Worm (Caenorhabditis elegans) whole organism, L3 larva: ENCODE measurements around the gene Y102A5C.40.

Experiments
- R02D3.7 ChIP-seq: fragments of 150-350 bp; optimal IDR thresholded peaks from 2 replicates; lab custom pipeline; 2014; ENCODE audit warnings: missing biosample characterization, missing genetic modification characterization
- aly-2 ChIP-seq: fragments of 150-350 bp; optimal IDR thresholded peaks from 2 replicates; lab custom pipeline; 2014; ENCODE audit warnings: missing biosample characterization, missing genetic modification characterization
- ama-1 ChIP-seq: fragments of 150-350 bp; optimal IDR thresholded peaks from 2 replicates; lab custom pipeline; 2018
- ceh-16 ChIP-seq: sonication (generic microtip); optimal IDR thresholded peaks from 2 replicates; lab custom pipeline; 2017; ENCODE audit warnings: missing biosample characterization, missing genetic modification characterization
- ceh-28 ChIP-seq: fragments of 150-350 bp; optimal IDR thresholded peaks from 2 replicates; lab custom pipeline; 2014; ENCODE audit warnings: missing biosample characterization, missing genetic modification reagents, missing genetic modification characterization
- ceh-82 ChIP-seq: fragments of 150-350 bp; optimal IDR thresholded peaks from 2 replicates; lab custom pipeline; 2014; ENCODE audit warnings: missing biosample characterization, missing genetic modification characterization
- ceh-9 ChIP-seq: sonication (generic microtip); optimal IDR thresholded peaks from 2 replicates; lab custom pipeline; 2018; ENCODE audit warnings: missing biosample characterization, missing genetic modification characterization
- egl-27 ChIP-seq: sonication (generic microtip); optimal IDR thresholded peaks from 4 replicates; lab custom pipeline; 2017; ENCODE audit warnings: missing biosample characterization, missing genetic modification reagents, missing genetic modification characterization
- egl-5 ChIP-seq: fragments of 150-350 bp; optimal IDR thresholded peaks from 2 replicates; lab custom pipeline; 2017; ENCODE audit warnings: missing biosample characterization, missing genetic modification reagents, missing genetic modification characterization, inconsistent platforms
- elt-1 ChIP-seq: fragments of 150-350 bp; optimal IDR thresholded peaks from 2 replicates; lab custom pipeline; 2014; ENCODE audit warnings: missing biosample characterization, missing genetic modification characterization
- elt-3 ChIP-seq, 3 experiments: fragments of 150-350 bp in 1 of 3; sonication (generic microtip) in 2 of 3; optimal IDR thresholded peaks; 2 replicates in 2 of 3; 4 replicates in 1 of 3; lab custom pipeline; 2014 to 2017; ENCODE audit warnings: missing biosample characterization in 3 of 3, missing genetic modification characterization in 3 of 3
- eor-1 ChIP-seq, 2 experiments: fragments of 150-350 bp; optimal IDR thresholded peaks; 2 replicates each; lab custom pipeline; 2014 to 2018; ENCODE audit warnings: missing biosample characterization in 2 of 2, missing genetic modification characterization in 2 of 2
- fkh-10 ChIP-seq: sonication (generic microtip); optimal IDR thresholded peaks from 2 replicates; lab custom pipeline; 2017; ENCODE audit warnings: missing biosample characterization, missing genetic modification reagents, missing genetic modification characterization
- fkh-2 ChIP-seq: fragments of 150-350 bp; optimal IDR thresholded peaks from 2 replicates; lab custom pipeline; 2014; ENCODE audit warnings: missing biosample characterization, missing genetic modification reagents, missing genetic modification characterization
- fos-1 ChIP-seq: fragments of 150-350 bp; optimal IDR thresholded peaks from 2 replicates; lab custom pipeline; 2014; ENCODE audit warnings: missing biosample characterization, missing genetic modification characterization
- hmg-11 ChIP-seq: sonication (generic microtip); optimal IDR thresholded peaks from 2 replicates; lab custom pipeline; 2016; ENCODE audit warnings: missing genetic modification characterization, missing compliant biosample characterization
- jun-1 ChIP-seq: fragments of 150-350 bp; optimal IDR thresholded peaks from 2 replicates; lab custom pipeline; 2014; ENCODE audit warnings: missing biosample characterization, missing genetic modification reagents, missing genetic modification characterization
- lin-15B ChIP-seq: fragments of 150-350 bp; optimal IDR thresholded peaks from 2 replicates; lab custom pipeline; 2014; ENCODE audit warnings: missing biosample characterization, missing genetic modification characterization
- lin-39 ChIP-seq: fragments of 150-350 bp; optimal IDR thresholded peaks from 2 replicates; lab custom pipeline; 2018; ENCODE audit warnings: missing biosample characterization, missing genetic modification reagents, missing genetic modification characterization
- lsy-12 ChIP-seq: sonication (generic microtip); optimal IDR thresholded peaks from 2 replicates; lab custom pipeline; 2016; ENCODE audit warnings: mild to moderate bottlenecking, missing genetic modification characterization, missing compliant biosample characterization
- mdl-1 ChIP-seq: fragments of 150-350 bp; optimal IDR thresholded peaks from 2 replicates; lab custom pipeline; 2014; ENCODE audit warnings: missing biosample characterization, missing genetic modification characterization
- mml-1 ChIP-seq: fragments of 150-350 bp; sonication (generic microtip); optimal IDR thresholded peaks from 3 replicates; lab custom pipeline; 2014; ENCODE audit warnings: missing biosample characterization, missing genetic modification characterization
- nfya-1 ChIP-seq: sonication (generic microtip); optimal IDR thresholded peaks from 2 replicates; lab custom pipeline; 2017; ENCODE audit warnings: missing genetic modification characterization, mild to moderate bottlenecking, missing compliant biosample characterization, antibody characterized with exemption, moderate library complexity; ENCODE audit not compliant: insufficient read depth
- nhr-11 ChIP-seq: fragments of 150-350 bp; optimal IDR thresholded peaks from 2 replicates; lab custom pipeline; 2014; ENCODE audit warnings: missing biosample characterization, missing genetic modification characterization
- nhr-237 ChIP-seq: fragments of 150-350 bp; optimal IDR thresholded peaks from 2 replicates; lab custom pipeline; 2014; ENCODE audit warnings: missing biosample characterization, missing genetic modification characterization
- nhr-28 ChIP-seq: fragments of 150-350 bp; optimal IDR thresholded peaks from 2 replicates; lab custom pipeline; 2014; ENCODE audit warnings: missing biosample characterization, missing genetic modification characterization
- nhr-43 ChIP-seq: sonication (generic microtip); optimal IDR thresholded peaks from 2 replicates; lab custom pipeline; 2016; ENCODE audit warnings: mild to moderate bottlenecking, missing genetic modification characterization, missing compliant biosample characterization; ENCODE audit not compliant: poor library complexity, severe bottlenecking
- nhr-67 ChIP-seq: fragments of 150-350 bp; optimal IDR thresholded peaks from 2 replicates; lab custom pipeline; 2014; ENCODE audit warnings: missing biosample characterization, missing genetic modification characterization
- pqm-1 ChIP-seq: fragments of 150-350 bp; optimal IDR thresholded peaks from 2 replicates; lab custom pipeline; 2017; ENCODE audit warnings: missing biosample characterization, missing genetic modification characterization, inconsistent platforms
- sea-2 ChIP-seq: fragments of 150-350 bp; sonication (generic microtip); optimal IDR thresholded peaks from 4 replicates; lab custom pipeline; 2014; ENCODE audit warnings: missing biosample characterization, missing genetic modification reagents, missing genetic modification characterization
- skn-1 ChIP-seq: fragments of 150-350 bp; optimal IDR thresholded peaks from 2 replicates; lab custom pipeline; 2014; ENCODE audit warnings: missing biosample characterization, missing genetic modification characterization
- snpc-4 ChIP-seq: fragments of 150-350 bp; optimal IDR thresholded peaks from 2 replicates; lab custom pipeline; 2014; ENCODE audit warnings: missing biosample characterization, missing genetic modification characterization
- tbx-2 ChIP-seq: sonication (generic microtip); optimal IDR thresholded peaks from 2 replicates; lab custom pipeline; 2016; ENCODE audit warnings: mild to moderate bottlenecking, missing genetic modification characterization, missing compliant biosample characterization
- zag-1 ChIP-seq: fragments of 150-350 bp; optimal IDR thresholded peaks from 2 replicates; lab custom pipeline; 2014; ENCODE audit warnings: missing biosample characterization, missing genetic modification characterization
- ztf-11 ChIP-seq: fragments of 150-350 bp; optimal IDR thresholded peaks from 2 replicates; lab custom pipeline; 2014; ENCODE audit warnings: missing biosample characterization, missing genetic modification characterization
- ztf-4 ChIP-seq: fragments of 150-350 bp; optimal IDR thresholded peaks from 2 replicates; lab custom pipeline; 2014; ENCODE audit warnings: missing biosample characterization, missing genetic modification characterization

Y102A5C.40 gene

DNA sequence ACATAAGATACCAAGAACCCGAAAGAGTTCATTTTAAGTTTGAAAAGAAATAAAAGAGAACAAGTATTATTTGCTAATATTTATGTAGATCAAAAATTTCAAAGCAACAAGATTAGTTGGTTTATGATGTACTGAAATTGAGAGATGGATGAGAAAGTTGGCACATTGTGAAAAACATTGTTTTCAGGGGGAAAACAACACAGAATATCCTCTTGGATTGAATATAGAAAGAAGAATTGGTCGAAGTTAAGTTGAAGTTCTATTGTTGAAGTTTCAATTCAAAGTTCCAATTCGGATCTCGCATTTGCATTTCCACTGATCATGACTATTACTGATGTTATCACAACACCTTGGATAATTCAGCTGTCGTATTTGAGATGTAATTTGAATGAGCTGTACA, 13.7 kb upstream of the Y102A5C.40 start:
- TF ChIP-seq nfya-1 (tag; lab: Kevin White, UChicago) (no peak), lin-15B (no peak), fos-1 (tag; lab: Kevin White, UChicago) (no peak), fkh-10 (GFP tag; lab: Kevin White, UChicago) (no peak), skn-1 (tag; lab: Kevin White, UChicago) (no peak), nhr-237 (no peak), snpc-4 (tag; lab: Kevin White, UChicago) (no peak), hmg-11 (tag; lab: Kevin White, UChicago) (no peak), ceh-16 (tag; lab: Kevin White, UChicago) (no peak)

DNA sequence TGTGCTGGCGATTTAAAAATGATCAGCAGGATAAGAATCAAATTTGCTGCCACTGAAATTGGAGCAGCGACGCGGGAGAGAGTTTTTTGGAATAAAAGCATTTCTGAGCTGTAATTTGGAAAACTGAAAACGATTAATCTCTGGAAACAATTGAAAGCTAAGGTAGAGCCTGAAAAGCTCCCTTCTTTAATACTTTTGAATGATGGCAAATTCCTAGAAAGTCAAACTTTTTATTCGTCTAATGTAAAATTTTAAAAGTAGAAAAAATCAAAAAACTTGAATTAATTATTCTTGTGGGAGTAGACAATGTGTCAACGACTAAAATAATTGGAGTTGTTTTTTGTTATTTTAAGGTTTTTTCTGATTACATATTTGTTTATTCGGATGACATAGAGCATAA, 13.3 kb upstream of the Y102A5C.40 start, which contains the start of gene str-217:
TSS of gene str-217 (minus strand) at position 101 of the 400 bp plus-strand sequence.
- no peak for TF ChIP-seq ceh-16 (tag; lab: Kevin White, UChicago)
- no peak for TF ChIP-seq nhr-237
- no peak for TF ChIP-seq nhr-11 (tag; lab: Kevin White, UChicago)
- no peak for TF ChIP-seq ama-1 (lab: Kevin White, UChicago)
- TF ChIP-seq ceh-9 (tag; lab: Kevin White, UChicago) = no peak
- TF ChIP-seq ceh-82 (tag; lab: Kevin White, UChicago) = no peak
- TF ChIP-seq ztf-11 = no peak
- no peak for TF ChIP-seq nfya-1 (tag; lab: Kevin White, UChicago)
- no peak for TF ChIP-seq zag-1 (tag; lab: Kevin White, UChicago)
- TF ChIP-seq egl-5 (tag; lab: Kevin White, UChicago) = no peak
- TF ChIP-seq lin-15B = no peak
- TF ChIP-seq eor-1 (tag; optimal IDR thresholded peaks at IDR 0.05; lab: Kevin White, UChicago) = no peak

DNA sequence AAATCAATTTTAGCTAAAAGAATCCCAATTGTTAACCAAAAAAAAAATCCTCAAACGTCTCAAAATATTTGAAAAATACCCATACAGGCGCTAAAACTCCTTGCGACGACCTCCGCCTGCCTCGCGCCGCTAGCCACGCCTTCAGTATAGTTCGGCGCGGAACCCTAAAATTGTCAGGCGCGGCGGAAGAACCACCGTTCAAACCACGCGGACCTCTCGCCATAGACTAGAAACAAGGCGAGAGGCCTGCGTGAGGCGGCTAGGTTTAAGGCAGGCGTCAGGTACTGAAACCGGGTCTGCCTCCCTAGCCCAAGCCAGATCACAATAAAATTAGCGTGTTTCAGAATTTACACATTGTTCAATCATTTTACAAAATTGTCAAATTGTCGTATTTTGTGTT, 5.4 kb upstream of the Y102A5C.40 start:
- TF ChIP-seq aly-2 (tag; lab: Kevin White, UChicago) (no peak), ceh-9 (tag; lab: Kevin White, UChicago) (no peak), jun-1 (no peak), ceh-82 (tag; lab: Kevin White, UChicago) (no peak), nhr-67 (tag; lab: Kevin White, UChicago) (no peak), lsy-12 (no peak), nhr-28 (no peak), egl-27 (tag; lab: Kevin White, UChicago) (no peak)

DNA sequence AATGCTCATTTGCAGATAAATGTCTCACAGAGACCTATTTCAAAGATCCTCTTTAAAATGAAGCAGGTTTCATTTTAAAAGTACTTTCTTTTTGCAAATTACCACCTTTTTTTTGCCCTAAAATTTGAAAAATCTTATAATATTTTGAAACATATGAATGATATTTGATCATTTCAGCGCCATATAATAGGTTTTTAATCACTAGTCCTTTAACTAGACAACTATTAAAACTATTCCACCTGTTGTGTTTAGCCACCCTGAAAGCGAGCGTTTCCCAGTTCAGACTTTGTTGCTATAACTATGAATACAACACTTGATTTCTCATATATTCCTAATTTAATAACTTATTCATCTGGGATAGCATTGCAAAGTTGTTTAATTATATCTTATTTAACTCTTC, 4.8 kb upstream of the Y102A5C.40 start, which contains the start of gene srz-95:
TSS of gene srz-95 (plus strand) at position 301 of the 400 bp plus-strand sequence.
- TF ChIP-seq ceh-82 (tag; lab: Kevin White, UChicago) (no peak), nhr-11 (tag; lab: Kevin White, UChicago) (no peak), elt-1 (tag; lab: Kevin White, UChicago) (no peak), nhr-43 (tag; lab: Kevin White, UChicago) (no peak), snpc-4 (tag; lab: Kevin White, UChicago) (no peak), jun-1 (no peak)

DNA sequence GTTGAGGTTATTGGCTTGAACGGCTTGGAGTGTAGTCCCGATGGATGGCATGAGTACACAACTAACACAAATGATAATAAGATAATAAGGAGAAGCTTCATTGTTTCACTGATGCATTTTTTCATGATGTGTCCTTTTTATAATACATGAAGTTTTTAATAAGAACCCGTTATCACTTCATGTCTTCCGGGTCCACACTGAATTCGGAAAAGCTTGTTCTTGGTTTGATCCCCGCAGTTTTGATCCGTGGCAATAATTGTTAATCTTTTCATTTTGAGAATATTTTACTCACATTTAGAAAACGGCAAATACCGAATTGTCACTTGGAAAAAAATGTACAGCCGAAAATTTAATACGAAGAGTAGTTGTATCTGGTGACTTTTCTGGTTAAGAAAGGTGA, 1.7 kb upstream of the Y102A5C.40 start, which contains the start of gene Y102A5C.27:
TSS of gene Y102A5C.27 (minus strand) at position 101 of the 400 bp plus-strand sequence.
- TF ChIP-seq tbx-2 (tag; lab: Kevin White, UChicago) = no peak
- TF ChIP-seq mml-1 (tag; lab: Kevin White, UChicago) = no peak
- no peak for TF ChIP-seq nhr-11 (tag; lab: Kevin White, UChicago)
- TF ChIP-seq egl-27 (tag; lab: Kevin White, UChicago) = no peak
- no peak for TF ChIP-seq lin-39 (tag; lab: Kevin White, UChicago)
- no peak for TF ChIP-seq lin-15B
- no peak for TF ChIP-seq ztf-4 (tag; lab: Kevin White, UChicago)
- no peak for TF ChIP-seq ama-1 (lab: Kevin White, UChicago)
- no peak for TF ChIP-seq egl-5 (tag; lab: Kevin White, UChicago)

DNA sequence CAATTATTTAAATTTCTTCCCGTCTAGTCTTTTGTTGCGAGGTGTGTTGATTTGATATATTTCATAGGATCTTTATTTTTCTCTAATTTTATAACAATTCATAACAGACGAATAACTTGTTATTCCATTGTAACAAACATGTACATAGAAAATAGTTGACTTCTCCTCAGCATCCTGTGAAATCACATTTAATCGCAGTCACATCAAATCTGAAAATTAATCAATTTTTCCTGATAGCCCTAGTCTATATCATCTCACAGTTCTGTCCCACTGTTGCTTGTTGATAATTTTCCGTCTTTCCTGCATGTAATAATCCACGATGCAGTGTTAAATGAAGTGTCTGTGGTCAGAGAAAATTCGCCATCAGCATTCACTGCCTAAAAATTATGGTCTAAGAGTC, 848 bp upstream of the Y102A5C.40 start:
- TF ChIP-seq fkh-2 (tag; lab: Kevin White, UChicago) (no peak), nhr-11 (tag; lab: Kevin White, UChicago) (no peak), sea-2 (GFP tag; lab: Kevin White, UChicago) (no peak), elt-3 (tag; optimal IDR thresholded peaks at IDR 0.05; lab: Kevin White, UChicago) (no peak), mdl-1 (tag; lab: Kevin White, UChicago) (no peak), R02D3.7 (tag; lab: Kevin White, UChicago) (no peak), snpc-4 (tag; lab: Kevin White, UChicago) (no peak), ceh-28 (no peak), pqm-1 (no peak), egl-27 (tag; lab: Kevin White, UChicago) (no peak), skn-1 (tag; lab: Kevin White, UChicago) (no peak)
